Worm (Caenorhabditis elegans) whole organism, mixed stage, embryonic: ENCODE results near the gene F52E4.5.

Experiments
- ces-1 ChIP-seq: fragments of 150-350 bp; optimal IDR thresholded peaks from 2 replicates; lab custom pipeline; 2014; ENCODE audit warnings: missing biosample characterization, missing genetic modification reagents, missing genetic modification characterization
- lin-32 ChIP-seq: fragments of 200-800 bp; sonication (Bioruptor generic); optimal IDR thresholded peaks from 2 replicates; lab custom pipeline; 2018; ENCODE audit warnings: mild to moderate bottlenecking, missing genetic modification characterization, missing compliant biosample characterization
- lsy-2 ChIP-seq: fragments of 150-350 bp; optimal IDR thresholded peaks from 2 replicates; lab custom pipeline; 2014; ENCODE audit warnings: missing biosample characterization, missing genetic modification characterization
- nhr-12 ChIP-seq: fragments of 150-350 bp; optimal IDR thresholded peaks from 2 replicates; lab custom pipeline; 2014; ENCODE audit warnings: missing biosample characterization, missing genetic modification characterization
- nhr-76 ChIP-seq: sonication (generic microtip); optimal IDR thresholded peaks from 2 replicates; lab custom pipeline; 2017; ENCODE audit warnings: missing biosample characterization, missing genetic modification characterization
- pha-4 ChIP-seq: fragments of 150-350 bp; optimal IDR thresholded peaks from 2 replicates; lab custom pipeline; 2018; ENCODE audit warnings: missing biosample characterization, missing genetic modification reagents, missing genetic modification characterization
- unc-62 ChIP-seq: fragments of 150-350 bp; optimal IDR thresholded peaks from 2 replicates; lab custom pipeline; 2014; ENCODE audit warnings: missing biosample characterization, missing genetic modification reagents, missing genetic modification characterization

- TF ChIP-seq unc-62 (GFP tag; lab: Kevin White, UChicago) (no peak), nhr-76 (tag; lab: Kevin White, UChicago) (no peak), ces-1 (GFP tag; lab: Kevin White, UChicago) (no peak), lsy-2 (tag; lab: Kevin White, UChicago) (no peak), nhr-12 (tag; lab: Kevin White, UChicago) (no peak), pha-4 (tag; lab: Kevin White, UChicago) (no peak), lin-32 (GFP tag; lab: Kevin White, UChicago) (no peak)
Observed at ce11 chrX:3108603-3109002, 21.5 kb upstream of the F52E4.5 start.
